Fruit fly (Drosophila melanogaster): ENCODE data around the gene Pgk.

- no peak for TF ChIP-seq CTCF (optimal IDR thresholded peaks at IDR 0.05)
- no peak for TF ChIP-seq CG8478 (optimal IDR thresholded peaks at IDR 0.05)
Measured at dm6 chr2L:2782790-2783189, 29.9 kb upstream of the Pgk start.
